Fruit fly (Drosophila melanogaster): ENCODE measurements around the gene Ctl1.

Ctl1 gene

dm6 chr3L:4231401-4232014, 46.3 kb upstream of the Ctl1 start:
- TF ChIP-seq Pif1A (GFP tag; optimal IDR thresholded peaks at IDR 0.05): no peak
- no peak for TF ChIP-seq gl (tag; optimal IDR thresholded peaks at IDR 0.05)
- TF ChIP-seq CG17806 (tag; optimal IDR thresholded peaks at IDR 0.05): no peak
- peak; percentile 29 for TF ChIP-seq EcR (GFP tag; optimal IDR thresholded peaks at IDR 0.05)
- TF ChIP-seq rn (GFP tag; IDR thresholded peaks at IDR 0.05): no peak
- TF ChIP-seq CG13204 (GFP tag; optimal IDR thresholded peaks at IDR 0.05): no peak
- no peak for TF ChIP-seq CG14655 (GFP tag; optimal IDR thresholded peaks at IDR 0.05)

- no peak for TF ChIP-seq CG15710 (tag; optimal IDR thresholded peaks at IDR 0.05)
- no peak for TF ChIP-seq CG8301 (tag; optimal IDR thresholded peaks at IDR 0.05)
- no peak for TF ChIP-seq Snoo (tag; optimal IDR thresholded peaks at IDR 0.05)
- no peak for TF ChIP-seq CG13204 (GFP tag; optimal IDR thresholded peaks at IDR 0.05)
- no peak for TF ChIP-seq CG4496 (GFP tag; IDR thresholded peaks at IDR 0.05)
- TF ChIP-seq CG17806 (tag; optimal IDR thresholded peaks at IDR 0.05): no peak
- no peak for TF ChIP-seq gl (tag; optimal IDR thresholded peaks at IDR 0.05)
- TF ChIP-seq CG12605 (GFP tag; IDR thresholded peaks at IDR 0.05): no peak
- TF ChIP-seq CG8159 (tag; optimal IDR thresholded peaks at IDR 0.05): no peak
- TF ChIP-seq CG32121 (GFP tag; IDR thresholded peaks at IDR 0.05): no peak
- no peak for TF ChIP-seq Pif1B (GFP tag; optimal IDR thresholded peaks at IDR 0.05)
- TF ChIP-seq D1 (tag; optimal IDR thresholded peaks at IDR 0.05): no peak
- no peak for TF ChIP-seq fd96Ca (GFP tag; IDR thresholded peaks at IDR 0.05)
Measured at dm6 chr3L:4232227-4232626, 45.5 kb upstream of the Ctl1 start.

- TF ChIP-seq CG15710 (tag; optimal IDR thresholded peaks at IDR 0.05): no peak
- TF ChIP-seq CG14655 (GFP tag; optimal IDR thresholded peaks at IDR 0.05): peak; percentile 5
- TF ChIP-seq fd96Ca (GFP tag; IDR thresholded peaks at IDR 0.05): no peak
Measured at dm6 chr3L:4232724-4233367, 44.9 kb upstream of the Ctl1 start.

dm6 chr3L:4233603-4234277, 44.0 kb upstream of the Ctl1 start:
- no peak for TF ChIP-seq CG4496 (GFP tag; IDR thresholded peaks at IDR 0.05)
- no peak for TF ChIP-seq Pif1A (GFP tag; optimal IDR thresholded peaks at IDR 0.05)
- TF ChIP-seq CG8301 (tag; optimal IDR thresholded peaks at IDR 0.05): no peak
- TF ChIP-seq CG10348 (GFP tag; IDR thresholded peaks at IDR 0.05): no peak
- no peak for TF ChIP-seq CG12605 (GFP tag; IDR thresholded peaks at IDR 0.05)
- TF ChIP-seq gl (tag; optimal IDR thresholded peaks at IDR 0.05): no peak
- no peak for TF ChIP-seq CG17806 (tag; optimal IDR thresholded peaks at IDR 0.05)
- TF ChIP-seq CG32121 (GFP tag; IDR thresholded peaks at IDR 0.05): no peak
- no peak for TF ChIP-seq Snoo (tag; optimal IDR thresholded peaks at IDR 0.05)
- no peak for TF ChIP-seq CG9948 (tag; optimal IDR thresholded peaks at IDR 0.05)
- no peak for TF ChIP-seq fd96Ca (GFP tag; IDR thresholded peaks at IDR 0.05)
- TF ChIP-seq rn (GFP tag; IDR thresholded peaks at IDR 0.05): no peak

dm6 chr3L:4236097-4236572, 41.6 kb upstream of the Ctl1 start, which contains the start of gene ImpL2:
Gene ImpL2, minus strand, starts transcription at chr3L:4236147.
- TF ChIP-seq CG14655 (GFP tag; optimal IDR thresholded peaks at IDR 0.05) (no peak), rn (GFP tag; IDR thresholded peaks at IDR 0.05) (no peak), fd96Ca (GFP tag; IDR thresholded peaks at IDR 0.05) (no peak), Ets98B (GFP tag; IDR thresholded peaks at IDR 0.05) (no peak), Snoo (tag; optimal IDR thresholded peaks at IDR 0.05) (no peak), CG8159 (tag; optimal IDR thresholded peaks at IDR 0.05) (no peak), gl (tag; optimal IDR thresholded peaks at IDR 0.05) (no peak)

- TF ChIP-seq gl (tag; optimal IDR thresholded peaks at IDR 0.05): no peak
- TF ChIP-seq EcR (GFP tag; optimal IDR thresholded peaks at IDR 0.05): no peak
- no peak for TF ChIP-seq CG32121 (GFP tag; IDR thresholded peaks at IDR 0.05)
- TF ChIP-seq fd96Ca (GFP tag; IDR thresholded peaks at IDR 0.05): no peak
- TF ChIP-seq CG10348 (GFP tag; IDR thresholded peaks at IDR 0.05): no peak
- TF ChIP-seq CG9948 (tag; optimal IDR thresholded peaks at IDR 0.05): no peak
- TF ChIP-seq Ets98B (GFP tag; IDR thresholded peaks at IDR 0.05): no peak
- no peak for TF ChIP-seq rn (GFP tag; IDR thresholded peaks at IDR 0.05)
- no peak for TF ChIP-seq CG17806 (tag; optimal IDR thresholded peaks at IDR 0.05)
Measured at dm6 chr3L:4238195-4238594, 39.6 kb upstream of the Ctl1 start.
